Fruit fly (Drosophila melanogaster) whole organism, prepupa: Measurements from ENCODE around the gene Mul1.

Source experiments
- CG10669 ChIP-seq: fragments of 200-800 bp; sonication (Bioruptor generic); optimal IDR thresholded peaks from 3 replicates; lab custom pipeline; 2018; ENCODE audit warnings: missing biosample characterization, mild to moderate bottlenecking, missing genetic modification characterization, moderate library complexity
- CG11294 ChIP-seq: fragments of 200-800 bp; sonication (Bioruptor generic); IDR thresholded peaks from 2 replicates; pipeline ENCODE4 v1.3.6; 2022; ENCODE audit warnings: missing biosample characterization, missing genetic modification characterization
- CG11902 ChIP-seq: fragments of 200-800 bp; sonication (Bioruptor generic); optimal IDR thresholded peaks from 3 replicates; lab custom pipeline; 2016; ENCODE audit warnings: missing biosample characterization, missing genetic modification characterization
- CG15336 ChIP-seq: fragments of 200-800 bp; sonication (Bioruptor generic); IDR thresholded peaks from 2 replicates; pipeline ENCODE4 v1.3.6; 2022; ENCODE audit warnings: missing biosample characterization, missing genetic modification characterization
- CG1621 ChIP-seq: fragments of 200-800 bp; sonication (Bioruptor generic); optimal IDR thresholded peaks from 3 replicates; lab custom pipeline; 2018; ENCODE audit warnings: missing biosample characterization, mild to moderate bottlenecking, missing genetic modification characterization
- CG16779 ChIP-seq: fragments of 200-800 bp; sonication (Bioruptor generic); optimal IDR thresholded peaks from 3 replicates; lab custom pipeline; 2017; ENCODE audit warnings: missing biosample characterization, mild to moderate bottlenecking, missing genetic modification characterization
- CG31627 ChIP-seq: fragments of 200-800 bp; sonication (Bioruptor generic); optimal IDR thresholded peaks from 3 replicates; lab custom pipeline; 2016; ENCODE audit warnings: missing biosample characterization, missing genetic modification characterization
- CG3919 ChIP-seq: fragments of 200-800 bp; sonication (Bioruptor generic); optimal IDR thresholded peaks from 3 replicates; lab custom pipeline; 2016; ENCODE audit warnings: missing biosample characterization, missing genetic modification characterization
- CG4318 ChIP-seq: fragments of 200-800 bp; sonication (Bioruptor generic); optimal IDR thresholded peaks from 3 replicates; lab custom pipeline; 2017; ENCODE audit warnings: missing biosample characterization, mild to moderate bottlenecking, missing genetic modification characterization
- CG6792 ChIP-seq: fragments of 200-800 bp; sonication (Bioruptor generic); optimal IDR thresholded peaks from 3 replicates; lab custom pipeline; 2016; ENCODE audit warnings: missing biosample characterization, missing genetic modification characterization
- CG6808 ChIP-seq: fragments of 200-800 bp; sonication (Bioruptor generic); optimal IDR thresholded peaks from 3 replicates; lab custom pipeline; 2017; ENCODE audit warnings: missing biosample characterization, missing genetic modification characterization, mild to moderate bottlenecking, moderate library complexity, missing genetic modification reagents
- CG6854 ChIP-seq: fragments of 200-800 bp; sonication (Bioruptor generic); optimal IDR thresholded peaks from 2 replicates; lab custom pipeline; 2017; ENCODE audit warnings: missing biosample characterization, mild to moderate bottlenecking, missing genetic modification characterization
- CG7368 ChIP-seq: fragments of 200-800 bp; sonication (Bioruptor generic); optimal IDR thresholded peaks from 3 replicates; lab custom pipeline; 2016; ENCODE audit warnings: missing biosample characterization, missing genetic modification characterization
- CG8119 ChIP-seq: fragments of 200-800 bp; sonication (Bioruptor generic); IDR thresholded peaks from 3 replicates; pipeline ENCODE4 v1.3.6; 2022; ENCODE audit warnings: missing biosample characterization, missing genetic modification characterization
- CG8319 ChIP-seq: fragments of 200-800 bp; sonication (Bioruptor generic); optimal IDR thresholded peaks from 3 replicates; lab custom pipeline; 2016; ENCODE audit warnings: missing biosample characterization, missing genetic modification characterization
- CG8632 ChIP-seq: fragments of 200-800 bp; sonication (Bioruptor generic); optimal IDR thresholded peaks from 3 replicates; lab custom pipeline; 2016; ENCODE audit warnings: missing biosample characterization, missing genetic modification characterization
- Eip93F ChIP-seq: fragments of 200-800 bp; sonication (Bioruptor generic); optimal IDR thresholded peaks from 2 replicates; lab custom pipeline; 2016; ENCODE audit warnings: missing biosample characterization, mild to moderate bottlenecking, missing genetic modification characterization
- Ets21C ChIP-seq: fragments of 200-800 bp; sonication (Bioruptor generic); optimal IDR thresholded peaks from 3 replicates; lab custom pipeline; 2016; ENCODE audit warnings: missing biosample characterization, missing genetic modification characterization
- Hr38 ChIP-seq: sonication (Bioruptor generic); optimal IDR thresholded peaks from 2 replicates; lab custom pipeline; 2016; ENCODE audit warnings: missing biosample characterization, missing genetic modification characterization
- Lpt ChIP-seq: fragments of 200-800 bp; sonication (Bioruptor generic); optimal IDR thresholded peaks from 3 replicates; lab custom pipeline; 2016; ENCODE audit warnings: missing biosample characterization, missing genetic modification characterization
- OdsH ChIP-seq: fragments of 200-800 bp; sonication (Bioruptor generic); optimal IDR thresholded peaks from 3 replicates; lab custom pipeline; 2016; ENCODE audit warnings: missing biosample characterization, missing genetic modification characterization
- Smox ChIP-seq: fragments of 200-800 bp; sonication (Bioruptor generic); optimal IDR thresholded peaks from 3 replicates; lab custom pipeline; 2016; ENCODE audit warnings: missing biosample characterization, missing genetic modification characterization
- Sox14 ChIP-seq: fragments of 200-800 bp; sonication (Bioruptor generic); optimal IDR thresholded peaks from 3 replicates; lab custom pipeline; 2016; ENCODE audit warnings: missing biosample characterization, missing genetic modification characterization
- Sox15 ChIP-seq: fragments of 200-800 bp; sonication (Bioruptor generic); optimal IDR thresholded peaks from 3 replicates; lab custom pipeline; 2016; ENCODE audit warnings: missing biosample characterization, missing genetic modification characterization
- achi ChIP-seq: fragments of 200-800 bp; sonication (Bioruptor generic); optimal IDR thresholded peaks from 3 replicates; lab custom pipeline; 2016; ENCODE audit warnings: missing biosample characterization, missing genetic modification characterization
- dac ChIP-seq: fragments of 200-800 bp; sonication (Bioruptor generic); optimal IDR thresholded peaks from 2 replicates; lab custom pipeline; 2017; ENCODE audit warnings: missing biosample characterization, mild to moderate bottlenecking, missing genetic modification characterization
- dsx ChIP-seq: fragments of 200-800 bp; optimal IDR thresholded peaks from 3 replicates; lab custom pipeline; 2019; ENCODE audit warnings: missing biosample characterization, mild to moderate bottlenecking, missing genetic modification characterization, moderate library complexity; ENCODE audit not compliant: poor library complexity, severe bottlenecking
- fkh ChIP-seq: fragments of 200-800 bp; sonication (Bioruptor generic); optimal IDR thresholded peaks from 3 replicates; lab custom pipeline; 2017; ENCODE audit warnings: missing biosample characterization, mild to moderate bottlenecking, missing genetic modification characterization, moderate library complexity
- lz ChIP-seq: fragments of 200-800 bp; sonication (Bioruptor generic); optimal IDR thresholded peaks from 3 replicates; lab custom pipeline; 2016; ENCODE audit warnings: missing biosample characterization, missing genetic modification characterization
- pdm3 ChIP-seq: fragments of 200-800 bp; sonication (Bioruptor generic); optimal IDR thresholded peaks from 3 replicates; lab custom pipeline; 2016; ENCODE audit warnings: missing biosample characterization, missing genetic modification characterization
- salr ChIP-seq, 2 experiments: fragments of 200-800 bp; sonication (Bioruptor generic); optimal IDR thresholded peaks; 3 replicates each; lab custom pipeline; 2016 to 2018; ENCODE audit warnings: missing biosample characterization in 2 of 2, missing genetic modification characterization in 2 of 2, mild to moderate bottlenecking in 1 of 2
- spab ChIP-seq: fragments of 200-800 bp; sonication (Bioruptor generic); optimal IDR thresholded peaks from 2 replicates; lab custom pipeline; 2017; ENCODE audit warnings: missing biosample characterization, mild to moderate bottlenecking, missing genetic modification characterization, missing genetic modification reagents
- svp ChIP-seq: fragments of 200-800 bp; sonication (Bioruptor generic); peaks from one replicate; lab custom pipeline; 2016; ENCODE audit warnings: missing biosample characterization, missing genetic modification characterization
- topi ChIP-seq: fragments of 200-800 bp; sonication (Bioruptor generic); optimal IDR thresholded peaks from 3 replicates; lab custom pipeline; 2016; ENCODE audit warnings: missing biosample characterization, missing genetic modification characterization
- vri ChIP-seq: fragments of 200-800 bp; sonication (Bioruptor generic); optimal IDR thresholded peaks from 3 replicates; lab custom pipeline; 2016; ENCODE audit warnings: missing biosample characterization, mild to moderate bottlenecking, missing genetic modification characterization

The Mul1 gene

DNA sequence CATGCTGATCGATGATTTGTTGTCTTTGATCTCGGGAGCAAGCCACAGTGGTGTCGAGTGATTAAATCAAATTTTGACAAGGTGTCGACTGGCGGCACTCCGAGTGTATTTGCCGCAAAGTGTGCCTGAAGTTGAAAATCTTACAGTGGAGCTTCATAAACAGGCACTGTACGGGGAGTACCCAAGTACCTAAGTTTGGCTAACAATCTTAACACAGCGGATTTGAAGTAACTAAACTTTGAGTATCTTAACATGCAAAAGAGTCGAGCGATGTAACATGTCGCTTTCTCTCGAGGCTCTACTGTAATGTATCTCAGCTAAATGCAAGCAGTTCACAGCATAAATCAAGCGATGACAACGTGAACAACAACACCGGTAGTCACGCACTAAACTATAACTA, 4.5 kb upstream of the Mul1 start (continued):
- TF ChIP-seq fkh (GFP tag; lab: Kevin White, UChicago) (no peak), salr (GFP tag; optimal IDR thresholded peaks at IDR 0.05; lab: Kevin White, UChicago) (no peak), CG11902 (no peak), Ets21C (no peak), Sox14 (GFP tag; lab: Kevin White, UChicago) (no peak), dsx (GFP tag; lab: Kevin White, UChicago) (no peak), CG6792 (no peak), dac (GFP tag; lab: Kevin White, UChicago) (no peak)

DNA sequence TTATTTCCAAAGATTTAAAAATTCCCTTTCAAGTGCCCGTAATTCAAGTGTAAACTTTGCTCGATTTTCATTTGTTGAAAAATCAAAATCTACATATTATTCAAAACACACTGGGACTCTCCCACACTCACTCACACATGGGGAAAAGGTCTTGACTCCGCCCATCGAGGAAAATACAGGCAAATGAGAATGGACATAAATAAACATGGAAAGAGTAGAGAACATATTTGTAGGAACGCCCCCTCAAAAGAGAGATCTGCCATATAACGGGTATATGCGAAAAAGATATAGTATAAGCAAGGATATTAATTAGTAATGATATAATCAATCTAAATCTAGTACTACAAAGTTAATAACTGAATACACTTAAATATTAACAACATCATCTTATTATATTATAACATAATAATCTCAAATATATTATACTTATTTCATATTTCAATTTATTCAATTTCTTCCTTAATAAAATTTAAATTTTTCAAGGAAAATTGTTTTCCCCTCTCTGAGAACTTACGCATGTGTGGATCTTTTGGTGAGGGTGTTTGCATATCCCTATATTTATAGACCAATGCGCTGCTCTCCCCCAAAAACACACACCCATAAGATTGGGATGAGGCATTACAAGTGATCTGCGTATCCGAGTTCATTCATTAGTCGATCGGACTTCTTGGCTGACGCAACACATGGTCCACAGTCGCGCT, 2.9 kb upstream of the Mul1 start, which contains the start of gene FoxL1:
Gene FoxL1, plus strand, starts transcription at position 651 of the 701 bp plus-strand sequence.
- TF ChIP-seq CG1621 (tag; lab: Kevin White, UChicago) (no peak), CG6808 (GFP tag; lab: Kevin White, UChicago) (no peak), achi (no peak), Sox15 (GFP tag; lab: Kevin White, UChicago) (no peak), CG6792 (no peak), CG15336 (GFP tag; lab: Robert Waterston, UW) (no peak), CG16779 (tag; lab: Kevin White, UChicago) (no peak), pdm3 (GFP tag; lab: Kevin White, UChicago) (no peak), Ets21C (no peak), spab (GFP tag; lab: Kevin White, UChicago) (no peak), salr (GFP tag; optimal IDR thresholded peaks at IDR 0.05; lab: Kevin White, UChicago) (no peak), CG8632 (no peak), CG8319 (GFP tag; lab: Kevin White, UChicago) (no peak), Eip93F (GFP tag; lab: Kevin White, UChicago) (no peak), OdsH (GFP tag; lab: Kevin White, UChicago) (no peak), Hr38 (GFP tag; lab: Kevin White, UChicago) (no peak), CG6854 (GFP tag; lab: Kevin White, UChicago) (no peak), vri (GFP tag; lab: Kevin White, UChicago) (no peak), CG7368 (GFP tag; lab: Kevin White, UChicago) (no peak)

DNA sequence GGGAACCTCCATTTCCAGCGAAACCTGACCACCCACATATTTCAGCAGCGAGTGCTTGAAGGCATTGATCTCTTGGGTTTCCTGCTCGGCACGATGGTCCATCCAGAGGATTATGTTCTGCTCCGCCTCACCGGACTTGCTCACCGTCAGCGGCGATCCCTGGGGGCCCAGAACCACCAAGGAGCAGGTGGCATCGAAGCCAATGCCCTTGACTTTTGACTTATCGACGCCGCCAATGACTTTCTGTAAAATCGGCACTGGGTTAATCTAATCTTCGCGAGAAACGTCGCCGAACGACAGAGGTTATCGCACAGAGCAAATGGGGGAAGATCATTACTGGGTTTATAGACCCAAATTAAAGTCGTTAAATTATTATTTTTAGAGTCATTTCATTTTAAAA, 3.2 kb downstream of the Mul1 start:
- TF ChIP-seq CG10669 (no peak), svp (GFP tag; lab: Kevin White, UChicago) (peak; percentile 91)

DNA sequence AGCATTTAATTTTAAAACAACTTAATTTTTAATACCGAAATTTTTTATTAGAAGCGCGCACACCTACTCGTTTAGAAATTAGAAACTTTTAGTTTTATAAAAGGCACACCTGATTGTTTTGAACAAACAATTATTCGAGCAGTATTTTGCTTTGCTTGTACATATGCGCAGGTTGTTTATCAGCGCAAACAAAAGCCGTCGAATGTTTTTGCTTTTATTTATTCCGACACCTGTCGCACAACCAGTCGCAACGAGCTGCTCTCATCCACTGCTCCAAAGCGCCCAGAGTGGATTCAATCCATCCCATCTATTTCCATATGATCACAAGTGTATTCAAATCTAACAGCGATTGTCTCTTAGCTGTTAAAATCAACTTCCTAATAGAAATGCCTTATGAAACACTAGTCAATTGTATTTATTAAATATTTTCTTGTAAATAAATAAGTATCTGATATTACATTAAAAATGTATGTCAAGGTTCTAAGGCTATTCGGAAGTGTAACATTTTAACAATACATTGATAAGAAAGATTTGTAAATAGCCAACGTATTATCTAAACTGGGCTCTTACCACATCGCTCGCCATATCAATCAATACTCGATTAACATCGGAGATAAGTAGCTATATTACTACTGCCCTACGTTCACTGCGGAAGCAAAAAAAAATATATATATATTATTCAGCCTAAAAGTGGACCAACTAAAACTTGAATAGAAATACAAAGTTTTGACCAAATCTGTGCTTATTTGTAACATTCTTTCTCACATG, 4.7 kb downstream of the Mul1 start, which contains the start of gene CG11594:
Gene CG11594, minus strand, starts transcription at position 274 of the 768 bp plus-strand sequence.
- TF ChIP-seq vri (GFP tag; lab: Kevin White, UChicago) (peak; percentile 66), lz (GFP tag; lab: Kevin White, UChicago) (no peak), fkh (GFP tag; lab: Kevin White, UChicago) (peak; percentile 91)

DNA sequence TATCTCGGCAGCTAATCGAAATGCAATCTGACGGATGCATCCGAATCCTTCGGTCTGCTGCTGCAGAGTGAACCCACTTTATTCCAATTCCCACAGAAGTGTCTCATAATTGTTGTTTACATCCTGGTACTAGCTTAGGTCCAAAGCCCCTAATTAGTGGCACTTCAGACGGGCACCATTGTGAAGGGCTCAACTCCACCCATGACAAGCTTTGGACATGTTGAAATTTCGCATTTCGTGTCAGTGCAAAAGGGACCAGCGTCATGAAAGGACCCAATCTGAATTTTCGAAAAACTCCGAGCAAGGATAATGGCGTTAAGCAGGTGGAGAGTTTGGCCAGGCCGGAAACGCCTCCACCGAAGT, 5.2 kb downstream of the Mul1 start, which contains the start of gene Gr64a:
Gene Gr64a, plus strand, starts transcription at position 264 of the 363 bp plus-strand sequence.
- TF ChIP-seq fkh (GFP tag; lab: Kevin White, UChicago) (no peak), pdm3 (GFP tag; lab: Kevin White, UChicago) (no peak), CG11294 (GFP tag; lab: Robert Waterston, UW) (no peak), CG3919 (GFP tag; lab: Kevin White, UChicago) (no peak), CG4318 (GFP tag; lab: Kevin White, UChicago) (no peak), CG8319 (GFP tag; lab: Kevin White, UChicago) (no peak), CG6792 (no peak), lz (GFP tag; lab: Kevin White, UChicago) (no peak), CG31627 (no peak), CG6808 (GFP tag; lab: Kevin White, UChicago) (no peak), CG15336 (GFP tag; lab: Robert Waterston, UW) (no peak), CG11902 (no peak), CG8119 (GFP tag; lab: Robert Waterston, UW) (no peak), salr (GFP tag; optimal IDR thresholded peaks at IDR 0.05; lab: Kevin White, UChicago) (no peak), topi (GFP tag; lab: Kevin White, UChicago) (no peak), Smox (GFP tag; lab: Kevin White, UChicago) (no peak), dac (GFP tag; lab: Kevin White, UChicago) (no peak), Eip93F (GFP tag; lab: Kevin White, UChicago) (no peak), Lpt (GFP tag; lab: Kevin White, UChicago) (no peak)
- TF ChIP-seq, all 60 proteins: peak for 0
